Worm (Caenorhabditis elegans): ENCODE data around the gene F18C5.9.

DNA sequence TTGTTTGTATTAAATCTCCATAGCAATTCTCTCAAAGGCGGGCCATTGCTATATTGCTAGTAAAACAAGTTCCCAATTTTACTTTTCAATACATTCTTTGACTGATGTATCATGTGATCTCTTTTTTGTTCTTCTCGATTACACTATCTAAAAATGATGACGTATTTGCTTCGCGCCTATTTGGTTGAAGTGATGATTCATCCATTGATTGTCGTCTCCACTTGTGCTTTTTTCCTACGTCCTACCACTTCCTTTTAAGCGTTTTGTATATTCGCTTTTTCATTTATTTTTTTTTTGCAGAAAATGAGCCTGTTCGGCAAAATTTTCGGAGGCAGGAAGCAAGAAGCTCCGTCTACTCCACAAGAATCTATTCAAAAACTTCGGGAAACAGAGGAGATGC lies 22.5 kb downstream of the F18C5.9 start, which contains the start of gene vps-32.1:
- TF ChIP-seq xbp-1 (tag; optimal IDR thresholded peaks at IDR 0.05) = no peak
- no peak for TF ChIP-seq irx-1 (tag; optimal IDR thresholded peaks at IDR 0.05)
- no peak for TF ChIP-seq tbx-2 (tag; optimal IDR thresholded peaks at IDR 0.05)
- TF ChIP-seq unc-62 (GFP tag; optimal IDR thresholded peaks at IDR 0.05) = no peak
- TF ChIP-seq skn-1 (tag; optimal IDR thresholded peaks at IDR 0.05) = no peak
- no peak for TF ChIP-seq lin-13 (GFP tag; optimal IDR thresholded peaks at IDR 0.05)
- no peak for TF ChIP-seq pag-3 (tag; optimal IDR thresholded peaks at IDR 0.05; ENCODE audit: borderline replicate concordance, insufficient read depth)
- peak; percentile 40 for TF ChIP-seq fos-1 (tag; optimal IDR thresholded peaks at IDR 0.05)
- TF ChIP-seq fkh-10 (GFP tag; optimal IDR thresholded peaks at IDR 0.05) = no peak
- TF ChIP-seq ama-1 (optimal IDR thresholded peaks at IDR 0.05) = no peak
- TF ChIP-seq C16A3.4 (tag; optimal IDR thresholded peaks at IDR 0.05) = no peak
- TF ChIP-seq lin-15B (tag; optimal IDR thresholded peaks at IDR 0.05) = no peak

All from whole organism, L1 larva.